Fruit fly (Drosophila melanogaster) S2 (cell line): ENCODE data around the gene Nlg3.

Source experiments
- CG8478 ChIP-seq: fragments of >200 bp; optimal IDR thresholded peaks from 2 replicates; lab custom pipeline; 2018
- CTCF ChIP-seq, 2 experiments: fragments of >200 bp; optimal IDR thresholded peaks; 2 replicates each; lab custom pipeline; 2018

DNA sequence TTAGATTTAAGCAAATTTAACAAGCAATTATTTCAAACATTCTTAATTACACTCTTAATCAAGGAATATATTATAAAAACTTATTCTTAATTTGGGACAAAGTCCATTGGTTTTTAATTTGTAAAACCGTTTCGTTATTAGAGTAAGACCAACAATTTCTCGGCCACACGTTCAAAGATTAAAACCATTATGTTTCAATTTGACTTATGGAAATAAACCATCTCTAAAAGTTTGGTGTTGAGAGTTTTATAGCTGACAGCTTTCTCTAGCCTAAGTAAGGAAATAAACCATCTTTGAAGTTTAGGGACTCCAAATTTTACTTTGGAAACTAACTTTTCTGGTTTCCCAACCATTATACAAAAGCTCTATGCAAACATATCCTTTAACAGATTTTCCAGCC, 5.1 kb upstream of the Nlg3 start:
- TF ChIP-seq CG8478 (lab: Kevin White, UChicago): no peak
- TF ChIP-seq CTCF (optimal IDR thresholded peaks at IDR 0.05; lab: Kevin White, UChicago): no peak
